Fruit fly (Drosophila melanogaster): Measurements from ENCODE around the gene sas.

The sas gene

dm6 chr3R:7208331-7208730 lies 45.7 kb downstream of the sas start, which contains the start of gene CG1288:
TSS of gene CG1288 (minus strand) at chr3R:7208431.
- TF ChIP-seq Met (GFP tag; optimal IDR thresholded peaks at IDR 0.05) (no peak), Gug (GFP tag; IDR thresholded peaks at IDR 0.05) (no peak), Ets21C (GFP tag; optimal IDR thresholded peaks at IDR 0.05) (no peak), CG7368 (GFP tag; optimal IDR thresholded peaks at IDR 0.05) (no peak), CG15336 (GFP tag; IDR thresholded peaks at IDR 0.05) (no peak), CG1621 (tag; optimal IDR thresholded peaks at IDR 0.05) (no peak)

- TF ChIP-seq dac (GFP tag; optimal IDR thresholded peaks at IDR 0.05) (no peak), eg (GFP tag; IDR thresholded peaks at IDR 0.05) (0 out of 3 replicates have a peak, but pooled peaks have one; percentile 7), fkh (GFP tag; optimal IDR thresholded peaks at IDR 0.05) (peak; percentile 56), vri (GFP tag; optimal IDR thresholded peaks at IDR 0.05) (peak; percentile 12)
Measured at dm6 chr3R:7216924-7217529, 54.4 kb downstream of the sas start, which contains the start of gene CG14606. TSS of gene CG14606 (minus strand) at chr3R:7217083.

dm6 chr3R:7219605-7220004 lies 57.0 kb downstream of the sas start, which contains the start of gene CG14605:
TSS of gene CG14605 (minus strand) at chr3R:7219705.
- TF ChIP-seq ss (GFP tag; optimal IDR thresholded peaks at IDR 0.05) = no peak
- TF ChIP-seq Hr39 (GFP tag; optimal IDR thresholded peaks at IDR 0.05) = no peak
- TF ChIP-seq CG34406 (GFP tag; optimal IDR thresholded peaks at IDR 0.05) = no peak
- TF ChIP-seq Hr38 (GFP tag; optimal IDR thresholded peaks at IDR 0.05) = no peak
- TF ChIP-seq CG10631 (GFP tag; optimal IDR thresholded peaks at IDR 0.05) = no peak
- TF ChIP-seq CG6276 (GFP tag; optimal IDR thresholded peaks at IDR 0.05) = no peak
- no peak for TF ChIP-seq cyc (GFP tag; optimal IDR thresholded peaks at IDR 0.05)
- no peak for TF ChIP-seq Gug (GFP tag; IDR thresholded peaks at IDR 0.05)
- TF ChIP-seq CG11294 (GFP tag; IDR thresholded peaks at IDR 0.05) = no peak
- no peak for TF ChIP-seq CG32006 (GFP tag; optimal IDR thresholded peaks at IDR 0.05)
- TF ChIP-seq net (GFP tag; optimal IDR thresholded peaks at IDR 0.05) = no peak
- TF ChIP-seq Ets21C (GFP tag; optimal IDR thresholded peaks at IDR 0.05) = no peak
- TF ChIP-seq Blimp-1 (GFP tag; optimal IDR thresholded peaks at IDR 0.05) = no peak
- TF ChIP-seq CG15336 (GFP tag; IDR thresholded peaks at IDR 0.05) = no peak

- 0 out of 3 replicates have a peak, but pooled peaks have one; percentile 45 for TF ChIP-seq eg (GFP tag; IDR thresholded peaks at IDR 0.05)
- TF ChIP-seq dsx (GFP tag; optimal IDR thresholded peaks at IDR 0.05; ENCODE audit: poor library complexity, severe bottlenecking) = peak; percentile 90
- TF ChIP-seq svp (GFP tag) = no peak
- peak; percentile 34; the same call in 1 of the 3 replicates for TF ChIP-seq CG6163 (GFP tag; IDR thresholded peaks at IDR 0.05)
Measured at dm6 chr3R:7223972-7224464, 61.4 kb downstream of the sas start, which contains the start of gene thw. TSS of gene thw (plus strand) at chr3R:7224414.
